Fruit fly (Drosophila melanogaster) whole organism, embryonic: ENCODE measurements around the gene CG11251.
A peak's percentile ranks its signal among the peaks of the same experiment; 100 is the strongest.

Experiments used
- Abd-B ChIP-seq: fragments of 200-800 bp; sonication (Bioruptor generic); optimal IDR thresholded peaks from 2 replicates; lab custom pipeline; 2018; ENCODE audit warnings: missing biosample characterization, mild to moderate bottlenecking, missing genetic modification characterization, moderate library complexity
- BEAF-32 ChIP-seq: fragments of 200-800 bp; sonication (Bioruptor generic); optimal IDR thresholded peaks from 3 replicates; lab custom pipeline; 2017; ENCODE audit warnings: missing biosample characterization, missing genetic modification characterization, mild to moderate bottlenecking, moderate library complexity, missing genetic modification reagents
- CG10462 ChIP-seq: fragments of 200-800 bp; sonication (Bioruptor generic); optimal IDR thresholded peaks from 2 replicates; lab custom pipeline; 2016; ENCODE audit warnings: missing biosample characterization, missing genetic modification characterization
- CG1233 ChIP-seq: fragments of 200-800 bp; sonication (Bioruptor generic); optimal IDR thresholded peaks from 4 replicates; lab custom pipeline; 2018; ENCODE audit warnings: missing biosample characterization, mild to moderate bottlenecking, missing genetic modification characterization
- CG14667 ChIP-seq: fragments of 200-800 bp; sonication (Bioruptor generic); IDR thresholded peaks from 2 replicates; pipeline ENCODE4 v1.3.6; 2022; ENCODE audit warnings: missing biosample characterization, missing genetic modification characterization
- CG14860 ChIP-seq: fragments of 200-800 bp; sonication (Bioruptor generic); IDR thresholded peaks from 3 replicates; pipeline ENCODE4 v1.3.6; 2022; ENCODE audit warnings: missing biosample characterization, missing genetic modification characterization; ENCODE audit not compliant: partially characterized antibody
- CG2116 ChIP-seq: fragments of 200-800 bp; sonication (Bioruptor generic); optimal IDR thresholded peaks from 3 replicates; lab custom pipeline; 2018; ENCODE audit warnings: missing biosample characterization, mild to moderate bottlenecking, missing genetic modification characterization
- CG2712 ChIP-seq: fragments of 200-800 bp; optimal IDR thresholded peaks from 3 replicates; lab custom pipeline; 2019; ENCODE audit warnings: missing biosample characterization, mild to moderate bottlenecking, missing genetic modification characterization, moderate library complexity
- CG31388 ChIP-seq: fragments of 200-800 bp; sonication (Bioruptor generic); optimal IDR thresholded peaks from 2 replicates; lab custom pipeline; 2016; ENCODE audit warnings: missing biosample characterization, missing genetic modification characterization
- CG33557 ChIP-seq: fragments of 200-800 bp; sonication (Bioruptor generic); optimal IDR thresholded peaks from 2 replicates; lab custom pipeline; 2019; ENCODE audit warnings: missing biosample characterization, mild to moderate bottlenecking, missing genetic modification characterization, moderate library complexity
- CG34376 ChIP-seq: fragments of 200-800 bp; sonication (Bioruptor generic); optimal IDR thresholded peaks from 2 replicates; lab custom pipeline; 2018; ENCODE audit warnings: missing biosample characterization, mild to moderate bottlenecking, missing genetic modification characterization
- CG5245 ChIP-seq: fragments of 200-800 bp; sonication (Bioruptor generic); optimal IDR thresholded peaks from 3 replicates; lab custom pipeline; 2016; ENCODE audit warnings: missing biosample characterization, missing genetic modification characterization
- CG5953 ChIP-seq: fragments of 200-800 bp; sonication (Bioruptor generic); IDR thresholded peaks from 2 replicates; pipeline ENCODE4 v1.3.6; 2022; ENCODE audit warnings: missing biosample characterization, missing genetic modification characterization
- CG6272 ChIP-seq: fragments of 200-800 bp; sonication (Bioruptor generic); IDR thresholded peaks from 2 replicates; pipeline ENCODE4 v1.3.6; 2022; ENCODE audit warnings: missing biosample characterization, missing genetic modification characterization
- CG7372 ChIP-seq: fragments of 200-800 bp; sonication (Bioruptor generic); IDR thresholded peaks from 2 replicates; pipeline ENCODE4 v1.3.6; 2022; ENCODE audit warnings: missing biosample characterization, missing genetic modification characterization
- CG7839 ChIP-seq: fragments of 200-800 bp; sonication (Bioruptor generic); optimal IDR thresholded peaks from 3 replicates; lab custom pipeline; 2018; ENCODE audit warnings: missing biosample characterization, mild to moderate bottlenecking, missing genetic modification characterization, moderate library complexity
- CG8281 ChIP-seq: fragments of 200-800 bp; sonication (Bioruptor generic); optimal IDR thresholded peaks from 2 replicates; lab custom pipeline; 2018; ENCODE audit warnings: missing biosample characterization, mild to moderate bottlenecking, missing genetic modification characterization, moderate library complexity
- CG8290 ChIP-seq, 3 experiments: fragments of 200-800 bp; sonication (Bioruptor generic); optimal IDR thresholded peaks; 2 replicates each; lab custom pipeline; 2016 to 2019; ENCODE audit warnings: missing biosample characterization in 3 of 3, missing genetic modification characterization in 3 of 3, mild to moderate bottlenecking in 2 of 3, moderate library complexity in 1 of 3
- CG9609 ChIP-seq: fragments of 200-800 bp; sonication (Bioruptor generic); optimal IDR thresholded peaks from 3 replicates; lab custom pipeline; 2016; ENCODE audit warnings: missing biosample characterization, missing genetic modification characterization
- CHES-1-like ChIP-seq: fragments of 200-800 bp; sonication (Bioruptor generic); optimal IDR thresholded peaks from 2 replicates; lab custom pipeline; 2016; ENCODE audit warnings: missing biosample characterization, missing genetic modification characterization
- D19A ChIP-seq: fragments of 200-800 bp; optimal IDR thresholded peaks from 3 replicates; lab custom pipeline; 2019; ENCODE audit warnings: missing biosample characterization, mild to moderate bottlenecking, missing genetic modification characterization, moderate library complexity
- Hmr ChIP-seq: fragments of 200-800 bp; sonication (Bioruptor generic); optimal IDR thresholded peaks from 3 replicates; lab custom pipeline; 2017; ENCODE audit warnings: mild to moderate bottlenecking, missing biosample characterization, missing genetic modification reagents, missing genetic modification characterization
- Hmx ChIP-seq: fragments of 200-800 bp; sonication (Bioruptor generic); optimal IDR thresholded peaks from 2 replicates; lab custom pipeline; 2016; ENCODE audit warnings: missing biosample characterization, missing genetic modification characterization
- Hr39 ChIP-seq: fragments of >200 bp; optimal IDR thresholded peaks from 2 replicates; lab custom pipeline; 2017
- Jarid2 ChIP-seq: fragments of 200-800 bp; sonication (Bioruptor generic); optimal IDR thresholded peaks from 3 replicates; lab custom pipeline; 2017; ENCODE audit warnings: mild to moderate bottlenecking, missing biosample characterization, missing genetic modification reagents, missing genetic modification characterization
- Mes4 ChIP-seq: fragments of 200-800 bp; sonication (Bioruptor generic); optimal IDR thresholded peaks from 2 replicates; lab custom pipeline; 2016; ENCODE audit warnings: missing biosample characterization, missing genetic modification characterization
- NC2β ChIP-seq: fragments of 200-800 bp; sonication (Bioruptor generic); optimal IDR thresholded peaks from 2 replicates; lab custom pipeline; 2016; ENCODE audit warnings: missing biosample characterization, missing genetic modification characterization
- TFAM ChIP-seq: fragments of 200-800 bp; sonication (Bioruptor generic); optimal IDR thresholded peaks from 2 replicates; lab custom pipeline; 2017; ENCODE audit warnings: missing biosample characterization, missing genetic modification characterization, inconsistent platforms
- al ChIP-seq: fragments of 200-800 bp; sonication (Bioruptor generic); IDR thresholded peaks from 2 replicates; pipeline ENCODE4 v1.3.6; 2022; ENCODE audit warnings: missing biosample characterization, missing genetic modification characterization
- ase ChIP-seq: fragments of 200-800 bp; sonication (Bioruptor generic); IDR thresholded peaks from 3 replicates; pipeline ENCODE4 v1.3.6; 2022; ENCODE audit warnings: missing biosample characterization, missing genetic modification characterization
- ato ChIP-seq: fragments of 200-800 bp; sonication (Bioruptor generic); IDR thresholded peaks from 2 replicates; pipeline ENCODE4 v1.3.6; 2022; ENCODE audit warnings: missing biosample characterization, missing genetic modification characterization; ENCODE audit not compliant: partially characterized antibody
- btn ChIP-seq: fragments of 200-800 bp; sonication (Bioruptor generic); optimal IDR thresholded peaks from 2 replicates; lab custom pipeline; 2016; ENCODE audit warnings: missing biosample characterization, missing genetic modification characterization
- cad ChIP-seq: fragments of >200 bp; optimal IDR thresholded peaks from 2 replicates; lab custom pipeline; 2017; ENCODE audit warnings: missing biosample characterization, missing genetic modification characterization
- corto ChIP-seq: fragments of 200-800 bp; sonication (Bioruptor generic); optimal IDR thresholded peaks from 2 replicates; lab custom pipeline; 2016; ENCODE audit warnings: missing biosample characterization, mild to moderate bottlenecking, missing genetic modification characterization, moderate library complexity
- da ChIP-seq: fragments of 200-800 bp; sonication (Bioruptor generic); optimal IDR thresholded peaks from 2 replicates; lab custom pipeline; 2016; ENCODE audit warnings: missing biosample characterization, missing genetic modification characterization
- eyg ChIP-seq: fragments of 200-800 bp; sonication (Bioruptor generic); optimal IDR thresholded peaks from 3 replicates; lab custom pipeline; 2016; ENCODE audit warnings: missing biosample characterization, missing genetic modification characterization
- ham ChIP-seq: fragments of 200-800 bp; sonication (Bioruptor generic); IDR thresholded peaks from 2 replicates; pipeline ENCODE4 v1.3.6; 2022; ENCODE audit warnings: missing biosample characterization, missing genetic modification characterization
- jing ChIP-seq: fragments of 200-800 bp; sonication (Bioruptor generic); optimal IDR thresholded peaks from 2 replicates; lab custom pipeline; 2018; ENCODE audit warnings: missing biosample characterization, mild to moderate bottlenecking, missing genetic modification characterization
- knrl ChIP-seq: fragments of 200-800 bp; sonication (Bioruptor generic); IDR thresholded peaks from 3 replicates; pipeline ENCODE4 v1.3.6; 2022; ENCODE audit warnings: missing biosample characterization, missing genetic modification characterization; ENCODE audit not compliant: partially characterized antibody
- nau ChIP-seq: fragments of 200-800 bp; sonication (Bioruptor generic); optimal IDR thresholded peaks from 3 replicates; lab custom pipeline; 2017; ENCODE audit warnings: missing biosample characterization, mild to moderate bottlenecking, missing genetic modification characterization, missing genetic modification reagents
- nom ChIP-seq: fragments of 200-800 bp; sonication (Bioruptor generic); optimal IDR thresholded peaks from 2 replicates; lab custom pipeline; 2017; ENCODE audit warnings: missing biosample characterization, missing genetic modification characterization, mild to moderate bottlenecking, moderate library complexity, missing genetic modification reagents
- onecut ChIP-seq: fragments of 200-800 bp; sonication (Bioruptor generic); IDR thresholded peaks from 2 replicates; pipeline ENCODE4 v1.3.6; 2022; ENCODE audit warnings: missing biosample characterization, missing genetic modification characterization
- ro ChIP-seq: fragments of 200-800 bp; sonication (Bioruptor generic); IDR thresholded peaks from 2 replicates; pipeline ENCODE4 v1.3.6; 2022; ENCODE audit warnings: missing biosample characterization, missing genetic modification characterization
- slou ChIP-seq: fragments of 200-800 bp; sonication (Bioruptor generic); optimal IDR thresholded peaks from 3 replicates; lab custom pipeline; 2016; ENCODE audit warnings: missing biosample characterization, missing genetic modification characterization
- sna ChIP-seq: fragments of 200-800 bp; sonication (Bioruptor generic); IDR thresholded peaks from 2 replicates; pipeline ENCODE4 v1.3.6; 2022; ENCODE audit warnings: missing biosample characterization, missing genetic modification characterization; ENCODE audit not compliant: partially characterized antibody
- sug ChIP-seq: fragments of 200-800 bp; optimal IDR thresholded peaks from 2 replicates; lab custom pipeline; 2019; ENCODE audit warnings: missing biosample characterization, mild to moderate bottlenecking, missing genetic modification characterization, moderate library complexity
- tna ChIP-seq: fragments of 200-800 bp; sonication (Bioruptor generic); IDR thresholded peaks from 2 replicates; pipeline ENCODE4 v1.3.6; 2022; ENCODE audit warnings: missing biosample characterization, missing genetic modification characterization; ENCODE audit not compliant: partially characterized antibody
- vfl ChIP-seq: fragments of 200-800 bp; sonication (Bioruptor generic); optimal IDR thresholded peaks from 2 replicates; lab custom pipeline; 2016; ENCODE audit warnings: missing biosample characterization, missing genetic modification characterization

CG11251 gene

dm6 chr3L:13041292-13042067, 48.3 kb downstream of the CG11251 start, which contains the start of gene RpS4 (continued):
- peak; percentile 46 for TF ChIP-seq jing (GFP tag; lab: Kevin White, UChicago)
- peak; percentile 97 for TF ChIP-seq nom (GFP tag; lab: Kevin White, UChicago)
- TF ChIP-seq eyg (GFP tag; lab: Kevin White, UChicago) = peak; percentile 92
- peak; percentile 82 for TF ChIP-seq da (GFP tag; lab: Kevin White, UChicago)
- TF ChIP-seq ato = peak; percentile 35; the same call in 1 of the 2 replicates
- TF ChIP-seq CG7839 (tag; lab: Kevin White, UChicago) = peak; percentile 80
- peak; percentile 82 for TF ChIP-seq vfl (GFP tag; lab: Kevin White, UChicago)
- no peak for TF ChIP-seq Hr39
- TF ChIP-seq BEAF-32 (GFP tag; lab: Kevin White, UChicago) = peak; percentile 53
- no peak for TF ChIP-seq Hmx (GFP tag; lab: Kevin White, UChicago)
- peak; percentile 86 for TF ChIP-seq Abd-B (GFP tag; lab: Kevin White, UChicago)
- peak; percentile 31 for TF ChIP-seq CG10462
- no peak for TF ChIP-seq corto (GFP tag; lab: Kevin White, UChicago)
- TF ChIP-seq CG9609 = peak; percentile 77
- peak; percentile 73 for TF ChIP-seq CG8281 (tag; lab: Kevin White, UChicago)
- TF ChIP-seq CG8290 (GFP tag; optimal IDR thresholded peaks at IDR 0.05; lab: Kevin White, UChicago) = peak; percentile 54
- TF ChIP-seq CG8290 (tag; optimal IDR thresholded peaks at IDR 0.05; lab: Kevin White, UChicago) = peak; percentile 92 to 98
- peak; percentile 90 for TF ChIP-seq CG33557 (GFP tag; lab: Kevin White, UChicago)
- TF ChIP-seq CG14667 (GFP tag; lab: Robert Waterston, UW) = no peak
- peak; percentile 83 for TF ChIP-seq sug
- TF ChIP-seq NC2β (GFP tag; lab: Kevin White, UChicago) = peak; percentile 97
- TF ChIP-seq tna = peak; percentile 16; the same call in 1 of the 2 replicates
- TF ChIP-seq CG34376 (GFP tag; lab: Kevin White, UChicago) = peak; percentile 99
- TF ChIP-seq CG7372 (GFP tag; lab: Robert Waterston, UW) = peak; percentile 73
- peak; percentile 63 for TF ChIP-seq TFAM (GFP tag; lab: Kevin White, UChicago)
- no peak for TF ChIP-seq CG14860 (GFP tag; lab: Robert Waterston, UW)
- TF ChIP-seq D19A (tag; lab: Kevin White, UChicago) = peak; percentile 43
- TF ChIP-seq btn (GFP tag; lab: Kevin White, UChicago) = peak; percentile 84
- peak; percentile 86 for TF ChIP-seq CHES-1-like (GFP tag; lab: Kevin White, UChicago)
- peak; percentile 78 for TF ChIP-seq CG2712
- TF ChIP-seq CG1233 (GFP tag; lab: Kevin White, UChicago) = peak; percentile 95
- peak; percentile 67 for TF ChIP-seq al (GFP tag; lab: Robert Waterston, UW)
- TF ChIP-seq nau (GFP tag; lab: Kevin White, UChicago) = peak; percentile 95
- peak; percentile 46; the same call in 1 of the 3 replicates for TF ChIP-seq knrl
- peak; percentile 95 for TF ChIP-seq Mes4 (GFP tag; lab: Kevin White, UChicago)
- peak; percentile 54; the same call in 1 of the 2 replicates for TF ChIP-seq ham (GFP tag; lab: Robert Waterston, UW)
- peak; percentile 6; the same call in 1 of the 2 replicates for TF ChIP-seq ro (GFP tag; lab: Robert Waterston, UW)
- TF ChIP-seq Jarid2 (GFP tag; lab: Kevin White, UChicago) = peak; percentile 84
- TF ChIP-seq Hmr (GFP tag; lab: Kevin White, UChicago) = peak; percentile 96
- TF ChIP-seq sna = no peak
- TF ChIP-seq onecut (GFP tag; lab: Robert Waterston, UW) = peak; percentile 94
- TF ChIP-seq CG5953 = peak; percentile 83
- TF ChIP-seq CG5245 (GFP tag; lab: Kevin White, UChicago) = peak; percentile 86
- peak; percentile 73 for TF ChIP-seq slou
- peak; percentile 76 for TF ChIP-seq CG6272
- TF ChIP-seq CG31388 (GFP tag; lab: Kevin White, UChicago) = peak; percentile 4
- TF ChIP-seq cad (GFP tag; lab: Kevin White, UChicago) = no peak
- TF ChIP-seq ase (GFP tag; lab: Robert Waterston, UW) = peak; percentile 83
- peak; percentile 98 for TF ChIP-seq CG2116 (GFP tag; lab: Kevin White, UChicago)
